Worm (Caenorhabditis elegans) whole organism, young adult: ENCODE data around the gene Y54G11A.3.

ENCODE experiments used
- B0336.3 ChIP-seq: fragments of 200-800 bp; sonication (Bioruptor generic); IDR thresholded peaks from 2 replicates; pipeline ENCODE4 v1.3.6; 2022; ENCODE audit warnings: missing genetic modification characterization, missing compliant biosample characterization
- C06A6.2 ChIP-seq: fragments of 200-800 bp; sonication (Bioruptor generic); conservative IDR thresholded peaks from 2 replicates; pipeline ENCODE4 v1.3.6; 2022; ENCODE audit warnings: missing genetic modification characterization, missing compliant biosample characterization
- F10E7.11 ChIP-seq: sonication (generic microtip); optimal IDR thresholded peaks from 2 replicates; lab custom pipeline; 2017; ENCODE audit warnings: mild to moderate bottlenecking, missing genetic modification characterization, moderate library complexity, missing compliant biosample characterization
- F49E8.2 ChIP-seq: sonication (generic microtip); optimal IDR thresholded peaks from 3 replicates; lab custom pipeline; 2017; ENCODE audit warnings: missing genetic modification characterization, mild to moderate bottlenecking, missing compliant biosample characterization, antibody characterized with exemption, moderate library complexity; ENCODE audit not compliant: insufficient read depth
- F52B5.7 ChIP-seq: sonication (generic microtip); optimal IDR thresholded peaks from 2 replicates; lab custom pipeline; 2016; ENCODE audit warnings: mild to moderate bottlenecking, missing genetic modification characterization, missing compliant biosample characterization
- Y67H2A.10 ChIP-seq: fragments of 200-800 bp; sonication (Bioruptor generic); conservative IDR thresholded peaks from 2 replicates; pipeline ENCODE4 v1.3.6; 2022; ENCODE audit warnings: missing genetic modification reagents, missing genetic modification characterization, missing compliant biosample characterization
- attf-5 ChIP-seq: fragments of 200-800 bp; sonication (Bioruptor generic); optimal IDR thresholded peaks from 2 replicates; lab custom pipeline; 2018; ENCODE audit warnings: mild to moderate bottlenecking, missing genetic modification characterization, missing compliant biosample characterization
- bed-1 ChIP-seq: fragments of 200-800 bp; sonication (Bioruptor generic); IDR thresholded peaks from 2 replicates; pipeline ENCODE4 v1.3.6; 2022; ENCODE audit warnings: missing genetic modification reagents, missing genetic modification characterization, missing compliant biosample characterization
- bed-2 ChIP-seq: fragments of 200-800 bp; sonication (Bioruptor generic); IDR thresholded peaks from 2 replicates; pipeline ENCODE4 v1.3.6; 2022; ENCODE audit warnings: missing genetic modification reagents, missing genetic modification characterization, missing compliant biosample characterization
- ceh-100 ChIP-seq: fragments of 200-800 bp; sonication (Bioruptor generic); IDR thresholded peaks from 2 replicates; pipeline ENCODE4 v1.3.6; 2022; ENCODE audit warnings: missing genetic modification reagents, missing genetic modification characterization, missing compliant biosample characterization
- ceh-40 ChIP-seq: fragments of 200-800 bp; sonication (Bioruptor generic); IDR thresholded peaks from 2 replicates; pipeline ENCODE4 v1.3.6; 2022; ENCODE audit warnings: missing genetic modification characterization, missing compliant biosample characterization
- dox-1 ChIP-seq: fragments of 200-800 bp; sonication (Bioruptor generic); IDR thresholded peaks from 2 replicates; pipeline ENCODE4 v1.3.6; 2022; ENCODE audit warnings: missing genetic modification reagents, missing genetic modification characterization, missing compliant biosample characterization
- egl-44 ChIP-seq: fragments of 200-800 bp; sonication (Bioruptor generic); IDR thresholded peaks from 2 replicates; pipeline ENCODE4 v1.3.6; 2022; ENCODE audit warnings: missing genetic modification reagents, missing genetic modification characterization, missing compliant biosample characterization
- egrh-3 ChIP-seq: fragments of 200-800 bp; sonication (Bioruptor generic); IDR thresholded peaks from 2 replicates; pipeline ENCODE4 v1.3.6; 2022; ENCODE audit warnings: missing genetic modification reagents, missing genetic modification characterization, missing compliant biosample characterization
- ets-4 ChIP-seq: fragments of 200-800 bp; sonication (Bioruptor generic); optimal IDR thresholded peaks from 2 replicates; lab custom pipeline; 2018; ENCODE audit warnings: mild to moderate bottlenecking, missing genetic modification characterization, missing compliant biosample characterization
- him-1 ChIP-seq: sonication (generic microtip); optimal IDR thresholded peaks from 2 replicates; lab custom pipeline; 2016; ENCODE audit warnings: missing genotype, missing genetic modification reagents, missing genetic modification characterization, missing compliant biosample characterization
- hlh-12 ChIP-seq: sonication (generic microtip); optimal IDR thresholded peaks from 2 replicates; lab custom pipeline; 2016; ENCODE audit warnings: missing genetic modification characterization, missing compliant biosample characterization
- hlh-26 ChIP-seq: fragments of 200-800 bp; sonication (Bioruptor generic); conservative IDR thresholded peaks from 2 replicates; pipeline ENCODE4 v1.3.6; 2022; ENCODE audit warnings: missing genetic modification reagents, missing genetic modification characterization, missing compliant biosample characterization
- let-526 ChIP-seq: fragments of 200-800 bp; sonication (Bioruptor generic); IDR thresholded peaks from 2 replicates; pipeline ENCODE4 v1.3.6; 2022; ENCODE audit warnings: missing genetic modification reagents, missing genetic modification characterization, missing compliant biosample characterization
- lin-40 ChIP-seq: sonication (generic microtip); optimal IDR thresholded peaks from 2 replicates; lab custom pipeline; 2016; ENCODE audit warnings: missing genetic modification characterization, mild to moderate bottlenecking, missing compliant biosample characterization, missing genotype, missing genetic modification reagents
- lsl-1 ChIP-seq: fragments of 200-800 bp; sonication (Bioruptor generic); optimal IDR thresholded peaks from 2 replicates; lab custom pipeline; 2018; ENCODE audit warnings: mild to moderate bottlenecking, missing genetic modification characterization, moderate library complexity, missing compliant biosample characterization
- madf-10 ChIP-seq: sonication (generic microtip); optimal IDR thresholded peaks from 2 replicates; lab custom pipeline; 2016; ENCODE audit warnings: mild to moderate bottlenecking, missing genetic modification characterization, missing compliant biosample characterization
- madf-6 ChIP-seq: fragments of 200-800 bp; sonication (Bioruptor generic); IDR thresholded peaks from 2 replicates; pipeline ENCODE4 v1.3.6; 2022; ENCODE audit warnings: missing genetic modification reagents, missing genetic modification characterization, missing compliant biosample characterization
- mcd-1 ChIP-seq: fragments of 200-800 bp; sonication (Bioruptor generic); IDR thresholded peaks from 2 replicates; pipeline ENCODE4 v1.3.6; 2022; ENCODE audit warnings: missing genetic modification reagents, missing genetic modification characterization, missing compliant biosample characterization
- mes-4 ChIP-seq: sonication (generic microtip); optimal IDR thresholded peaks from 2 replicates; lab custom pipeline; 2016; ENCODE audit warnings: missing genotype, missing genetic modification characterization, missing compliant biosample characterization
- mxl-1 ChIP-seq: sonication (generic microtip); optimal IDR thresholded peaks from 2 replicates; lab custom pipeline; 2016; ENCODE audit warnings: missing genetic modification characterization, missing compliant biosample characterization
- nfyb-1 ChIP-seq: fragments of 200-800 bp; sonication (Bioruptor generic); IDR thresholded peaks from 2 replicates; pipeline ENCODE4 v1.3.6; 2022; ENCODE audit warnings: missing genetic modification reagents, missing genetic modification characterization, missing compliant biosample characterization
- nhr-27 ChIP-seq: fragments of 200-800 bp; sonication (Bioruptor generic); optimal IDR thresholded peaks from 2 replicates; lab custom pipeline; 2018; ENCODE audit warnings: mild to moderate bottlenecking, missing genetic modification characterization, moderate library complexity, missing compliant biosample characterization
- pbrm-1 ChIP-seq: fragments of 200-800 bp; sonication (Bioruptor generic); IDR thresholded peaks from 2 replicates; pipeline ENCODE4 v1.3.6; 2022; ENCODE audit warnings: missing genetic modification reagents, missing genetic modification characterization, missing compliant biosample characterization
- snpc-1.1 ChIP-seq: sonication (generic microtip); optimal IDR thresholded peaks from 2 replicates; lab custom pipeline; 2017; ENCODE audit warnings: missing genetic modification characterization, mild to moderate bottlenecking, missing compliant biosample characterization, antibody characterized with exemption, moderate library complexity, missing genotype, missing genetic modification reagents; ENCODE audit not compliant: insufficient read depth
- snpc-4 ChIP-seq, 5 experiments: fragments of 150-350 bp in 1 of 5; sonication (generic microtip) in 4 of 5; optimal IDR thresholded peaks; 2 replicates each; lab custom pipeline; 2014 to 2018; ENCODE audit warnings: missing genetic modification characterization in 5 of 5, missing biosample characterization in 3 of 5, antibody characterized with exemption in 2 of 5, mild to moderate bottlenecking in 2 of 5, missing compliant biosample characterization in 2 of 5, missing genotype in 2 of 5, moderate library complexity in 2 of 5, missing genetic modification reagents in 1 of 5
- somi-1 ChIP-seq: fragments of 200-800 bp; sonication (Bioruptor generic); optimal IDR thresholded peaks from 2 replicates; lab custom pipeline; 2018; ENCODE audit warnings: mild to moderate bottlenecking, missing genetic modification characterization, missing compliant biosample characterization
- tbp1 ChIP-seq: fragments of 200-800 bp; sonication (Bioruptor generic); optimal IDR thresholded peaks from 2 replicates; lab custom pipeline; 2018; ENCODE audit warnings: mild to moderate bottlenecking, missing genetic modification characterization, missing compliant biosample characterization
- tlf-1 ChIP-seq: fragments of 200-800 bp; sonication (Bioruptor generic); optimal IDR thresholded peaks from 2 replicates; lab custom pipeline; 2018; ENCODE audit warnings: mild to moderate bottlenecking, missing genetic modification characterization, missing compliant biosample characterization
- zfh-2 ChIP-seq: fragments of 200-800 bp; sonication (Bioruptor generic); conservative IDR thresholded peaks from 2 replicates; pipeline ENCODE4 v1.3.6; 2022; ENCODE audit warnings: missing genetic modification reagents, missing genetic modification characterization, missing compliant biosample characterization
- zim-3 ChIP-seq: sonication (generic microtip); optimal IDR thresholded peaks from 2 replicates; lab custom pipeline; 2017; ENCODE audit warnings: mild to moderate bottlenecking, missing genetic modification characterization, moderate library complexity, missing compliant biosample characterization
- ztf-22 ChIP-seq: fragments of 200-800 bp; sonication (Bioruptor generic); optimal IDR thresholded peaks from 2 replicates; lab custom pipeline; 2018; ENCODE audit warnings: mild to moderate bottlenecking, missing genetic modification characterization, moderate library complexity, missing compliant biosample characterization
- ztf-25 ChIP-seq: fragments of 200-800 bp; sonication (Bioruptor generic); IDR thresholded peaks from 2 replicates; pipeline ENCODE4 v1.3.6; 2022; ENCODE audit warnings: missing genetic modification reagents, missing genetic modification characterization, missing compliant biosample characterization
- ztf-28 ChIP-seq: fragments of 200-800 bp; sonication (Bioruptor generic); IDR thresholded peaks from 2 replicates; pipeline ENCODE4 v1.3.6; 2022; ENCODE audit warnings: missing genetic modification reagents, missing genetic modification characterization, missing compliant biosample characterization

The Y54G11A.3 gene

DNA sequence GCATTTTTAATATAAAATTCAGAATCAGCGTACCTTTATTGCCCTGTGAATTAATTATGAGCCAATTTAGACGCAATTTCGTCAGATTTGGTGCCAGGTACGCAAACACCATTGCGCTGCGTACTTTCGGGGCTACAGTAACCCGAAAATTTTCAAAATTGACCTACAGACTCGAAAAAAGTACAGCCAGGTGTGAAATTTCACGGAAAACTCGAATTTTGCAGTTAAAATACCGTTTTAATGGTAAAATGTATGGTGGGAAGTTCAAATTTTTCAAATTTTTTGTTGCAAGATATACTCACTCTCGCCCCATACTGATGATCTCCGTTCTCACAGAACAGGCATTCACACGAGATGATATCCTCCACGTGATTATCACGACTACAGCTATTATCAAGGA, 39.9 kb upstream of the Y54G11A.3 start:
- TF ChIP-seq lin-40 (tag; lab: Kevin White, UChicago) (no peak), him-1 (tag; lab: Kevin White, UChicago) (no peak), madf-10 (tag; lab: Kevin White, UChicago) (no peak), bed-1 (GFP tag; lab: Robert Waterston, UW) (no peak), ztf-25 (GFP tag; lab: Robert Waterston, UW) (no peak), mes-4 (tag; lab: Kevin White, UChicago) (no peak), ceh-40 (no peak), mxl-1 (tag; lab: Kevin White, UChicago) (no peak), madf-6 (GFP tag; lab: Robert Waterston, UW) (no peak), nhr-27 (tag; lab: Kevin White, UChicago) (no peak), ets-4 (GFP tag; lab: Kevin White, UChicago) (no peak), F52B5.7 (tag; lab: Kevin White, UChicago) (no peak), mcd-1 (GFP tag; lab: Robert Waterston, UW) (no peak), egl-44 (GFP tag; lab: Robert Waterston, UW) (no peak), tbp1 (GFP tag; lab: Kevin White, UChicago) (no peak)

DNA sequence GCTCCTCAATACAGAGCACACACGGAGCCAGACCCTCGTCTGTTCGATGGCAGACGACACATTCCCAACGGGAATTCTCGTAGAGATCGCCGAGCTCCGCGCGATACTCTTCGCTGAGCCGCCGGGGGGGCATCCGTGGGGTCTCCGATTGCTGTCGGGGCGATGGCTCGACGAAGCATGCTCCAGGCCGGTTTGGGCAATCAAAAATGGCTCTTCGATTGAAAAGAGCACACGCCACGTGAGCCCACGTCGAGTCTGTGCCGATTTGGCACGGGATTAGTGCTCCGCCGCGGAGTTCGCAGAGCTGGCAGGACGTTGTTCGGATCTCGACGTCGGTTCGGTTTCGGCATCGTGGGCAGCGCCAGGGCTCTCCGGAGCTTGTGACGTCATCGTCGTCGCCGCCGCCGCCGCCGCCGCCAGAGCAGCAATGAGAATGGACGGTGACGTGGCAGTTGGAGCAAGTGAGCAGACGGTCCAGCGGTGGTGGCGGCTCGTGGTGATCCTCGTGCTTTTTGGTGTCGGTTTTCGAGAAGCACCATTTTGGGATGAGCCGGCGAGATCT, 39.1 kb upstream of the Y54G11A.3 start:
- TF ChIP-seq F49E8.2 (no peak), egrh-3 (GFP tag; lab: Robert Waterston, UW) (peak; percentile 89), nfyb-1 (0 out of 2 replicates have a peak, but pooled peaks have one; percentile 34), zim-3 (tag; lab: Kevin White, UChicago) (peak; percentile 18), ztf-25 (GFP tag; lab: Robert Waterston, UW) (0 out of 2 replicates have a peak, but pooled peaks have one; percentile 31), B0336.3 (0 out of 2 replicates have a peak, but pooled peaks have one; percentile 35), zfh-2 (peak; percentile 91), pbrm-1 (0 out of 2 replicates have a peak, but pooled peaks have one; percentile 8), let-526 (GFP tag; lab: Robert Waterston, UW) (peak; percentile 14; the same call in 1 of the 2 replicates), hlh-12 (no peak)
- TF ChIP-seq, all 124 proteins: peak for 8

DNA sequence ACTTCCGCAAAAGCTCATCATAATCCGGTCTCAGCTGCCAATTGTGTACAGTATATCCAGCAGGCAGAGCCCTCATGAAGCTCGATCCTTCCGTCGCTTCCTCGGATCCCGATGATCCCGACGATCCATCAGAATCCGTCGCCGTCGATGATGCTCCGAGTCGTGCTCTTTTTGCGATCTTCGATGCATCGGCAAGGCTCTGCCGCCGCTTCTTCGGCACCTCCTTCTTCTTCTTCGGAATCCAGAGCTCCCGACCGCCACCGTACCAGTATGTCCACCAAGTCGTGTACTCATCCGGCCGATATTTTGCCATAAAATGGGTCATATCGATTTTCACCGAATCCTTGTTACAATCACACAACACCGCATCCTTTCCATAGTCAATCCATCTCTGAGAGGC, 36.5 kb upstream of the Y54G11A.3 start:
- TF ChIP-seq lsl-1 (GFP tag; lab: Kevin White, UChicago) (no peak), zfh-2 (peak; percentile 78), egrh-3 (GFP tag; lab: Robert Waterston, UW) (peak; percentile 52; the same call in 1 of the 2 replicates)

DNA sequence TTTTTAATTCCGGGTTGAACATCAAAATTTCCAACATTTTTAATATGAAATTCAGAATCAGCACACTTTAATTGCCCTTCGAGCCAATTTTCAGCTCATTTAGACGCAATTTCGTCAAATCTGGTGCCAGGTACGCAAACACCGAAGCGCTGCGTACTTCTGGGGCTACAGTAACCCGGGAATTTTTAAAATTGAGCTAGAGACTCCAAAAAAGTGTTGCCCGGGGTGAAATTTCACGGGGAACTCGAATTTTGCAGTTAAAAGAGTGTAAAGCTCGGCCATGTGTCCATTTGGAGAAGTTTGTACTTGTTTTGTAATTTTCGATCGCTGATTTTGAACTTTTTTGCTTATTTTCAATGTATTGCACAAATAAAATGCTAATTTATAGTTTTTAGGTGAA, 34.2 kb upstream of the Y54G11A.3 start:
- TF ChIP-seq ztf-22 (GFP tag; lab: Kevin White, UChicago) (no peak), Y67H2A.10 (no peak), bed-2 (GFP tag; lab: Robert Waterston, UW) (no peak), ceh-40 (no peak), somi-1 (no peak), hlh-12 (no peak), him-1 (tag; lab: Kevin White, UChicago) (no peak), hlh-26 (GFP tag; lab: Robert Waterston, UW) (no peak), snpc-4 (GFP tag; optimal IDR thresholded peaks at IDR 0.05; lab: Kevin White, UChicago) (no peak), snpc-4 (tag; optimal IDR thresholded peaks at IDR 0.05; lab: Kevin White, UChicago) (no peak), dox-1 (GFP tag; lab: Robert Waterston, UW) (no peak), mcd-1 (GFP tag; lab: Robert Waterston, UW) (no peak), F10E7.11 (no peak), C06A6.2 (no peak), snpc-1.1 (tag; lab: Kevin White, UChicago) (no peak), attf-5 (GFP tag; lab: Kevin White, UChicago) (no peak), lin-40 (tag; lab: Kevin White, UChicago) (no peak), tlf-1 (GFP tag; lab: Kevin White, UChicago) (no peak), nfyb-1 (no peak), ztf-28 (GFP tag; lab: Robert Waterston, UW) (no peak), ceh-100 (no peak)
- TF ChIP-seq, all 124 proteins: peak for 0
